Worm (Caenorhabditis elegans) whole organism, young adult: ENCODE results near the gene grd-1.

Source experiments
- F33H1.4 ChIP-seq: fragments of 200-800 bp; sonication (Bioruptor generic); IDR thresholded peaks from 2 replicates; pipeline ENCODE4 v1.3.6; 2022; ENCODE audit warnings: missing genetic modification reagents, missing genetic modification characterization, missing compliant biosample characterization
- K12H6.12 ChIP-seq: fragments of 200-800 bp; sonication (Bioruptor generic); optimal IDR thresholded peaks from 2 replicates; lab custom pipeline; 2018; ENCODE audit warnings: mild to moderate bottlenecking, missing genetic modification characterization, missing compliant biosample characterization
- ama-1 ChIP-seq, 3 experiments: fragments of 150-350 bp in 1 of 3; sonication (generic microtip) in 2 of 3; optimal IDR thresholded peaks; 2 replicates each; lab custom pipeline; 2014 to 2018; ENCODE audit warnings: missing biosample characterization in 2 of 3, missing genetic modification characterization in 2 of 3, missing genetic modification reagents in 2 of 3
- atf-7 ChIP-seq: sonication (generic microtip); optimal IDR thresholded peaks from 2 replicates; lab custom pipeline; 2017; ENCODE audit warnings: mild to moderate bottlenecking, missing genetic modification characterization, missing compliant biosample characterization
- egl-44 ChIP-seq: fragments of 200-800 bp; sonication (Bioruptor generic); IDR thresholded peaks from 2 replicates; pipeline ENCODE4 v1.3.6; 2022; ENCODE audit warnings: missing genetic modification reagents, missing genetic modification characterization, missing compliant biosample characterization
- nhr-179 ChIP-seq: sonication (generic microtip); optimal IDR thresholded peaks from 2 replicates; lab custom pipeline; 2016; ENCODE audit warnings: mild to moderate bottlenecking, missing genetic modification characterization, missing compliant biosample characterization
- pha-4 ChIP-seq: fragments of 150-350 bp; sonication (generic microtip); optimal IDR thresholded peaks from 2 replicates; lab custom pipeline; 2014; ENCODE audit warnings: missing biosample characterization, missing genetic modification reagents, missing genetic modification characterization
- ztf-6 ChIP-seq: fragments of 200-800 bp; sonication (Bioruptor generic); IDR thresholded peaks from 2 replicates; pipeline ENCODE4 v1.3.6; 2022; ENCODE audit warnings: missing genetic modification reagents, missing genetic modification characterization, missing compliant biosample characterization

DNA sequence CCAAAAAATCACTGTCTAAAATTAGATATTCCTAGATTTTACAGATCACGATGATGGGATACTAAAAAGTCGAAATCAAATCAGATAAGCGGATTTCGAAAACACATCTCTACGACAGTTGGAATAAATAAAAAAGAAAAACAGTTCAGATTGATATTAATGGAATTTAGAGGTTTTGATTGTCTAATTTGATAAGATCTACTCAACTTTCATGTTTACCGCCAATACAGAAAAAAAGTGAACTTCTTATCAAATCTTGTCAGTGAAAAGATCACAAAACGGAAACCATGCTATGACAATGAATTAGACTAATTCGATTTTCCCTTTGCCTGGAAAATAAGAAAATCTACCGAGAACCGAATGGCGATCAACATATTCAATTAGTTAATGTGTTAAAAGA is 17.0 kb downstream of the grd-1 start:
- TF ChIP-seq ztf-6 (GFP tag; lab: Robert Waterston, UW) (no peak), pha-4 (tag; lab: Kevin White, UChicago) (no peak), ama-1 (optimal IDR thresholded peaks at IDR 0.05; lab: Kevin White, UChicago) (no peak), ama-1 (GFP tag; optimal IDR thresholded peaks at IDR 0.05; lab: Kevin White, UChicago) (no peak), F33H1.4 (GFP tag; lab: Robert Waterston, UW) (no peak), nhr-179 (tag; lab: Kevin White, UChicago) (no peak), atf-7 (tag; lab: Kevin White, UChicago) (no peak), K12H6.12 (no peak), egl-44 (GFP tag; lab: Robert Waterston, UW) (no peak)
